Fruit fly (Drosophila melanogaster) S2 (cell line): Measurements from ENCODE around the gene CG2961.

ENCODE experiments used
- CG8478 ChIP-seq: fragments of >200 bp; optimal IDR thresholded peaks from 2 replicates; lab custom pipeline; 2018
- CTCF ChIP-seq, 2 experiments: fragments of >200 bp; optimal IDR thresholded peaks; 2 replicates each; lab custom pipeline; 2018

CG2961 gene

dm6 chrX:10241919-10242318 lies 9.0 kb upstream of the CG2961 start:
- TF ChIP-seq CG8478 (no peak), CTCF (optimal IDR thresholded peaks at IDR 0.05; lab: Kevin White, UChicago) (no peak)

dm6 chrX:10234024-10234520 lies 1.2 kb upstream of the CG2961 start:
- TF ChIP-seq CTCF (optimal IDR thresholded peaks at IDR 0.05; lab: Kevin White, UChicago), result no peak

- no peak for TF ChIP-seq CTCF (optimal IDR thresholded peaks at IDR 0.05; lab: Kevin White, UChicago)
Observed at dm6 chrX:10232497-10232896, 383 bp downstream of the CG2961 start.

- no peak for TF ChIP-seq CTCF (optimal IDR thresholded peaks at IDR 0.05; lab: Kevin White, UChicago)
- TF ChIP-seq CG8478, result no peak
Observed at dm6 chrX:10219955-10220354, 12.9 kb downstream of the CG2961 start, which contains the start of gene CG34408. TSS of gene CG34408 (plus strand) at chrX:10220110.

- TF ChIP-seq CTCF (optimal IDR thresholded peaks at IDR 0.05; lab: Kevin White, UChicago) (no peak), CG8478 (no peak)
Observed at dm6 chrX:10219039-10219438, 13.8 kb downstream of the CG2961 start, which contains the start of gene CG15308. TSS of gene CG15308 (minus strand) at chrX:10219139.

- TF ChIP-seq CTCF (optimal IDR thresholded peaks at IDR 0.05; lab: Kevin White, UChicago) (no peak), CG8478 (no peak)
Observed at dm6 chrX:10216634-10217239, 16.1 kb downstream of the CG2961 start, which contains the start of gene CG2962. TSS of gene CG2962 (minus strand) at chrX:10216642.

dm6 chrX:10212687-10213329 lies 20.1 kb downstream of the CG2961 start, which contains the start of gene ATPsyndelta:
TSS of gene ATPsyndelta (plus strand) at chrX:10212970.
- TF ChIP-seq CG8478 (no peak), CTCF (optimal IDR thresholded peaks at IDR 0.05; lab: Kevin White, UChicago) (no peak)

dm6 chrX:10212118-10212517 lies 20.8 kb downstream of the CG2961 start, which contains the start of gene Ypel:
TSS of gene Ypel (minus strand) at chrX:10212374.
- TF ChIP-seq CG8478 (no peak), CTCF (optimal IDR thresholded peaks at IDR 0.05; lab: Kevin White, UChicago) (no peak)

- TF ChIP-seq CG8478 (no peak), CTCF (optimal IDR thresholded peaks at IDR 0.05; lab: Kevin White, UChicago) (no peak)
Observed at dm6 chrX:10211128-10211914, 21.6 kb downstream of the CG2961 start.

- TF ChIP-seq CG8478 (no peak), CTCF (optimal IDR thresholded peaks at IDR 0.05; lab: Kevin White, UChicago) (no peak)
Observed at dm6 chrX:10210317-10210873, 22.5 kb downstream of the CG2961 start.

dm6 chrX:10209556-10210164 lies 23.2 kb downstream of the CG2961 start:
- TF ChIP-seq CTCF (optimal IDR thresholded peaks at IDR 0.05; lab: Kevin White, UChicago) (no peak), CG8478 (no peak)

- peak; percentile 57 to 79 for TF ChIP-seq CTCF (optimal IDR thresholded peaks at IDR 0.05; lab: Kevin White, UChicago)
- TF ChIP-seq CG8478, result no peak
Observed at dm6 chrX:10206086-10206485, 26.8 kb downstream of the CG2961 start.

- no peak for TF ChIP-seq CTCF (optimal IDR thresholded peaks at IDR 0.05; lab: Kevin White, UChicago)
Observed at dm6 chrX:10202595-10202994, 30.3 kb downstream of the CG2961 start.

- TF ChIP-seq CG8478 (no peak), CTCF (optimal IDR thresholded peaks at IDR 0.05; lab: Kevin White, UChicago) (no peak)
Observed at dm6 chrX:10184355-10185058, 48.4 kb downstream of the CG2961 start.
